Worm (Caenorhabditis elegans) whole organism, L2 larva: ENCODE measurements around the gene K05D4.9.

ENCODE experiments used
- C34F6.9 ChIP-seq: fragments of 150-350 bp; optimal IDR thresholded peaks from 2 replicates; lab custom pipeline; 2014; ENCODE audit warnings: missing biosample characterization, missing genetic modification characterization
- F13H6.1 ChIP-seq: sonication (generic microtip); optimal IDR thresholded peaks from 2 replicates; lab custom pipeline; 2016; ENCODE audit warnings: missing genetic modification characterization, missing compliant biosample characterization
- Y55F3AM.14 ChIP-seq: fragments of 200-800 bp; sonication (Bioruptor generic); optimal IDR thresholded peaks from 2 replicates; lab custom pipeline; 2018; ENCODE audit warnings: mild to moderate bottlenecking, missing genetic modification characterization, missing compliant biosample characterization
- ZK546.5 ChIP-seq: sonication (generic microtip); optimal IDR thresholded peaks from 2 replicates; lab custom pipeline; 2017; ENCODE audit warnings: missing biosample characterization, missing genetic modification characterization
- alr-1 ChIP-seq: fragments of 150-350 bp; optimal IDR thresholded peaks from 2 replicates; lab custom pipeline; 2014; ENCODE audit warnings: missing biosample characterization, missing genetic modification characterization
- aly-2 ChIP-seq: fragments of 150-350 bp; optimal IDR thresholded peaks from 2 replicates; lab custom pipeline; 2014; ENCODE audit warnings: missing biosample characterization, missing genetic modification characterization
- ama-1 ChIP-seq: fragments of 150-350 bp; optimal IDR thresholded peaks from 2 replicates; lab custom pipeline; 2018; ENCODE audit warnings: inconsistent platforms
- blmp-1 ChIP-seq: sonication (generic microtip); optimal IDR thresholded peaks from 2 replicates; lab custom pipeline; 2017; ENCODE audit warnings: missing genetic modification characterization, mild to moderate bottlenecking, missing compliant biosample characterization, antibody characterized with exemption, moderate library complexity; ENCODE audit not compliant: insufficient read depth
- ceh-82 ChIP-seq: fragments of 150-350 bp; optimal IDR thresholded peaks from 2 replicates; lab custom pipeline; 2014; ENCODE audit warnings: missing biosample characterization, missing genetic modification characterization
- crh-2 ChIP-seq: sonication (generic microtip); optimal IDR thresholded peaks from 2 replicates; lab custom pipeline; 2017; ENCODE audit warnings: missing biosample characterization, missing genetic modification characterization
- dmd-4 ChIP-seq: sonication (generic microtip); optimal IDR thresholded peaks from 2 replicates; lab custom pipeline; 2017; ENCODE audit warnings: missing biosample characterization, missing genetic modification characterization
- egl-27 ChIP-seq: sonication (generic microtip); optimal IDR thresholded peaks from 3 replicates; lab custom pipeline; 2017; ENCODE audit warnings: missing biosample characterization, missing genetic modification reagents, missing genetic modification characterization
- elt-1 ChIP-seq: fragments of 150-350 bp; optimal IDR thresholded peaks from 2 replicates; lab custom pipeline; 2014; ENCODE audit warnings: missing biosample characterization, missing genetic modification characterization
- elt-3 ChIP-seq: sonication (generic microtip); optimal IDR thresholded peaks from 2 replicates; lab custom pipeline; 2017; ENCODE audit warnings: missing biosample characterization, missing genetic modification characterization
- fos-1 ChIP-seq: fragments of 150-350 bp; optimal IDR thresholded peaks from 2 replicates; lab custom pipeline; 2014; ENCODE audit warnings: missing biosample characterization, missing genetic modification characterization
- lin-11 ChIP-seq: fragments of 150-350 bp; sonication (generic microtip); optimal IDR thresholded peaks from 2 replicates; lab custom pipeline; 2014; ENCODE audit warnings: missing biosample characterization, missing genetic modification characterization, inconsistent platforms, mixed read lengths
- lin-13 ChIP-seq: fragments of 150-350 bp; optimal IDR thresholded peaks from 2 replicates; lab custom pipeline; 2014; ENCODE audit warnings: missing biosample characterization, missing genetic modification reagents, missing genetic modification characterization
- lsy-2 ChIP-seq, 2 experiments: fragments of 150-350 bp in 1 of 2; sonication (generic microtip) in 1 of 2; optimal IDR thresholded peaks; 2 replicates each; lab custom pipeline; 2014 to 2017; ENCODE audit warnings: missing biosample characterization in 2 of 2, missing genetic modification characterization in 2 of 2
- mbf-1 ChIP-seq: sonication (generic microtip); optimal IDR thresholded peaks from 2 replicates; lab custom pipeline; 2017; ENCODE audit warnings: missing biosample characterization, missing genetic modification characterization
- nhr-10 ChIP-seq: sonication (generic microtip); optimal IDR thresholded peaks from 2 replicates; lab custom pipeline; 2017; ENCODE audit warnings: missing biosample characterization, missing genetic modification characterization
- nhr-11 ChIP-seq: fragments of 150-350 bp; optimal IDR thresholded peaks from 2 replicates; lab custom pipeline; 2014; ENCODE audit warnings: missing biosample characterization, missing genetic modification characterization
- nhr-12 ChIP-seq: fragments of 150-350 bp; optimal IDR thresholded peaks from 2 replicates; lab custom pipeline; 2014; ENCODE audit warnings: missing biosample characterization, missing genetic modification characterization
- nhr-129 ChIP-seq: fragments of 150-350 bp; optimal IDR thresholded peaks from 2 replicates; lab custom pipeline; 2014; ENCODE audit warnings: missing biosample characterization, missing genetic modification characterization
- nhr-21 ChIP-seq: fragments of 150-350 bp; optimal IDR thresholded peaks from 2 replicates; lab custom pipeline; 2014; ENCODE audit warnings: missing biosample characterization, missing genetic modification characterization
- nhr-237 ChIP-seq: fragments of 150-350 bp; optimal IDR thresholded peaks from 2 replicates; lab custom pipeline; 2014; ENCODE audit warnings: missing biosample characterization, missing genetic modification characterization
- nhr-77 ChIP-seq: fragments of 150-350 bp; optimal IDR thresholded peaks from 2 replicates; lab custom pipeline; 2014; ENCODE audit warnings: missing biosample characterization, missing genetic modification characterization
- peb-1 ChIP-seq: fragments of 150-350 bp; optimal IDR thresholded peaks from 2 replicates; lab custom pipeline; 2014; ENCODE audit warnings: missing biosample characterization, missing genetic modification characterization
- sem-4 ChIP-seq: fragments of 150-350 bp; optimal IDR thresholded peaks from 2 replicates; lab custom pipeline; 2014; ENCODE audit warnings: missing biosample characterization, missing genetic modification reagents, missing genetic modification characterization
- sma-9 ChIP-seq, 2 experiments: fragments of 150-350 bp in 1 of 2; sonication (generic microtip) in 1 of 2; optimal IDR thresholded peaks; 2 replicates each; lab custom pipeline; 2014 to 2016; ENCODE audit warnings: missing genetic modification characterization in 2 of 2, mild to moderate bottlenecking in 1 of 2, missing biosample characterization in 1 of 2, missing compliant biosample characterization in 1 of 2, missing genetic modification reagents in 1 of 2, moderate library complexity in 1 of 2
- unc-55 ChIP-seq: fragments of 150-350 bp; sonication (generic microtip); optimal IDR thresholded peaks from 3 replicates; lab custom pipeline; 2014; ENCODE audit warnings: missing biosample characterization, missing genetic modification reagents, missing genetic modification characterization
- zag-1 ChIP-seq: fragments of 150-350 bp; optimal IDR thresholded peaks from 2 replicates; lab custom pipeline; 2014; ENCODE audit warnings: missing biosample characterization, missing genetic modification characterization
- ztf-1 ChIP-seq: fragments of 200-800 bp; sonication (Bioruptor generic); conservative IDR thresholded peaks from 2 replicates; pipeline ENCODE4 v1.3.6; 2022; ENCODE audit warnings: missing genetic modification characterization, missing compliant biosample characterization
- ztf-11 ChIP-seq: sonication (generic microtip); optimal IDR thresholded peaks from 2 replicates; lab custom pipeline; 2017; ENCODE audit warnings: missing biosample characterization, missing genetic modification characterization

K05D4.9 gene

ce11 chrV:16148805-16149204 is 22.8 kb downstream of the K05D4.9 start, which contains the start of gene F10A3.4:
Gene F10A3.4 (plus strand): TSS chrV:16149105.
- TF ChIP-seq ceh-82 (tag; lab: Kevin White, UChicago) (no peak), Y55F3AM.14 (GFP tag; lab: Kevin White, UChicago) (no peak), lin-13 (GFP tag; lab: Kevin White, UChicago) (no peak), lin-11 (tag; lab: Kevin White, UChicago) (no peak), nhr-11 (tag; lab: Kevin White, UChicago) (no peak), aly-2 (tag; lab: Kevin White, UChicago) (no peak), elt-1 (tag; lab: Kevin White, UChicago) (no peak), C34F6.9 (no peak), egl-27 (tag; lab: Kevin White, UChicago) (no peak), ZK546.5 (tag; lab: Kevin White, UChicago) (no peak), dmd-4 (tag; lab: Kevin White, UChicago) (no peak), crh-2 (no peak), ama-1 (lab: Kevin White, UChicago) (no peak)

- TF ChIP-seq ZK546.5 (tag; lab: Kevin White, UChicago) = no peak
- no peak for TF ChIP-seq crh-2
- no peak for TF ChIP-seq ama-1 (lab: Kevin White, UChicago)
- no peak for TF ChIP-seq C34F6.9
- no peak for TF ChIP-seq mbf-1 (tag; lab: Kevin White, UChicago)
- TF ChIP-seq fos-1 (tag; lab: Kevin White, UChicago) = no peak
- TF ChIP-seq elt-3 (tag; lab: Kevin White, UChicago) = no peak
- no peak for TF ChIP-seq nhr-237 (tag; lab: Kevin White, UChicago)
- TF ChIP-seq nhr-129 (tag; lab: Kevin White, UChicago) = no peak
- no peak for TF ChIP-seq lsy-2 (tag; optimal IDR thresholded peaks at IDR 0.05; lab: Kevin White, UChicago)
- no peak for TF ChIP-seq peb-1 (tag; lab: Kevin White, UChicago)
- no peak for TF ChIP-seq nhr-12 (tag; lab: Kevin White, UChicago)
- TF ChIP-seq unc-55 (GFP tag; lab: Kevin White, UChicago) = no peak
- no peak for TF ChIP-seq blmp-1
- TF ChIP-seq sma-9 (GFP tag; optimal IDR thresholded peaks at IDR 0.05; lab: Kevin White, UChicago) = no peak
- TF ChIP-seq sma-9 (tag; optimal IDR thresholded peaks at IDR 0.05; lab: Kevin White, UChicago) = no peak
- TF ChIP-seq nhr-77 = no peak
- TF ChIP-seq lin-11 (tag; lab: Kevin White, UChicago) = no peak
Observed at ce11 chrV:16145009-16145408, 26.6 kb downstream of the K05D4.9 start.

ce11 chrV:16143066-16143581 is 28.5 kb downstream of the K05D4.9 start, which contains the start of gene fbxa-88:
Gene fbxa-88 (minus strand): TSS chrV:16143116.
- no peak for TF ChIP-seq sem-4 (tag; lab: Kevin White, UChicago)
- peak; percentile 77 for TF ChIP-seq fos-1 (tag; lab: Kevin White, UChicago)
- peak; percentile 17 for TF ChIP-seq sma-9 (GFP tag; optimal IDR thresholded peaks at IDR 0.05; lab: Kevin White, UChicago)
- no peak for TF ChIP-seq sma-9 (tag; optimal IDR thresholded peaks at IDR 0.05; lab: Kevin White, UChicago)

- no peak for TF ChIP-seq alr-1 (tag; lab: Kevin White, UChicago)
- TF ChIP-seq ztf-1 (GFP tag; lab: Robert Waterston, UW) = no peak
- TF ChIP-seq ama-1 (lab: Kevin White, UChicago) = no peak
- no peak for TF ChIP-seq sem-4 (tag; lab: Kevin White, UChicago)
- TF ChIP-seq mbf-1 (tag; lab: Kevin White, UChicago) = no peak
- TF ChIP-seq ztf-11 (tag; lab: Kevin White, UChicago) = no peak
- TF ChIP-seq nhr-11 (tag; lab: Kevin White, UChicago) = no peak
- no peak for TF ChIP-seq nhr-12 (tag; lab: Kevin White, UChicago)
- TF ChIP-seq nhr-77 = no peak
- no peak for TF ChIP-seq nhr-129 (tag; lab: Kevin White, UChicago)
- no peak for TF ChIP-seq zag-1
- no peak for TF ChIP-seq nhr-10
- no peak for TF ChIP-seq nhr-237 (tag; lab: Kevin White, UChicago)
- no peak for TF ChIP-seq F13H6.1
- TF ChIP-seq, all 48 proteins: peak for 0
Observed at ce11 chrV:16142371-16142770, 29.2 kb downstream of the K05D4.9 start, which contains the start of gene fbxa-18. Gene fbxa-18 (plus strand): TSS chrV:16142671.

- TF ChIP-seq nhr-21 (tag; lab: Kevin White, UChicago) (no peak), alr-1 (tag; lab: Kevin White, UChicago) (no peak), lin-13 (GFP tag; lab: Kevin White, UChicago) (no peak), nhr-77 (no peak), unc-55 (GFP tag; lab: Kevin White, UChicago) (no peak)
- TF ChIP-seq, all 48 proteins: peak for 0
Observed at ce11 chrV:16141071-16141470, 30.6 kb downstream of the K05D4.9 start, which contains the start of gene clc-32. Gene clc-32 (minus strand): TSS chrV:16141171.
